Worm (Caenorhabditis elegans) whole organism, early embryonic: ENCODE results near the gene W02B12.12.

Experiments
- F13C5.2 ChIP-seq: sonication (generic microtip); optimal IDR thresholded peaks from 2 replicates; lab custom pipeline; 2017; ENCODE audit warnings: mild to moderate bottlenecking, missing genetic modification characterization, inconsistent platforms, missing compliant biosample characterization
- aly-1 ChIP-seq: sonication (generic microtip); optimal IDR thresholded peaks from 2 replicates; lab custom pipeline; 2016; ENCODE audit warnings: missing genetic modification characterization, missing compliant biosample characterization
- ama-1 ChIP-seq: fragments of 150-350 bp; optimal IDR thresholded peaks from 2 replicates; lab custom pipeline; 2014
- ceh-13 ChIP-seq: fragments of 200-800 bp; sonication (Bioruptor generic); optimal IDR thresholded peaks from 2 replicates; lab custom pipeline; 2018; ENCODE audit warnings: mild to moderate bottlenecking, missing genetic modification characterization, missing compliant biosample characterization
- ceh-36 ChIP-seq: sonication (generic microtip); optimal IDR thresholded peaks from 2 replicates; lab custom pipeline; 2016; ENCODE audit warnings: missing genetic modification characterization, inconsistent platforms, missing compliant biosample characterization
- ets-7 ChIP-seq: sonication (generic microtip); optimal IDR thresholded peaks from 2 replicates; lab custom pipeline; 2016; ENCODE audit warnings: missing genotype, missing genetic modification characterization, missing compliant biosample characterization
- flt-1 ChIP-seq: fragments of 200-800 bp; sonication (Bioruptor generic); IDR thresholded peaks from 2 replicates; pipeline ENCODE4 v1.3.6; 2022; ENCODE audit warnings: missing genetic modification characterization, missing compliant biosample characterization
- hmbx-1 ChIP-seq: sonication (generic microtip); optimal IDR thresholded peaks from 2 replicates; lab custom pipeline; 2016; ENCODE audit warnings: mild to moderate bottlenecking, missing genetic modification characterization, missing compliant biosample characterization
- hmg-4 ChIP-seq: fragments of 200-800 bp; sonication (Bioruptor generic); optimal IDR thresholded peaks from 2 replicates; lab custom pipeline; 2018; ENCODE audit warnings: mild to moderate bottlenecking, missing genetic modification characterization, missing compliant biosample characterization
- hnd-1 ChIP-seq: sonication (generic microtip); optimal IDR thresholded peaks from 2 replicates; lab custom pipeline; 2016; ENCODE audit warnings: missing genetic modification characterization, missing compliant biosample characterization
- sea-1 ChIP-seq: fragments of 200-800 bp; sonication (Bioruptor generic); conservative IDR thresholded peaks from 2 replicates; pipeline ENCODE4 v1.3.6; 2022; ENCODE audit warnings: missing genetic modification characterization, missing compliant biosample characterization
- tbx-11 ChIP-seq: fragments of 200-800 bp; sonication (Bioruptor generic); IDR thresholded peaks from 2 replicates; pipeline ENCODE4 v1.3.6; 2022; ENCODE audit warnings: missing genetic modification characterization, missing compliant biosample characterization

DNA sequence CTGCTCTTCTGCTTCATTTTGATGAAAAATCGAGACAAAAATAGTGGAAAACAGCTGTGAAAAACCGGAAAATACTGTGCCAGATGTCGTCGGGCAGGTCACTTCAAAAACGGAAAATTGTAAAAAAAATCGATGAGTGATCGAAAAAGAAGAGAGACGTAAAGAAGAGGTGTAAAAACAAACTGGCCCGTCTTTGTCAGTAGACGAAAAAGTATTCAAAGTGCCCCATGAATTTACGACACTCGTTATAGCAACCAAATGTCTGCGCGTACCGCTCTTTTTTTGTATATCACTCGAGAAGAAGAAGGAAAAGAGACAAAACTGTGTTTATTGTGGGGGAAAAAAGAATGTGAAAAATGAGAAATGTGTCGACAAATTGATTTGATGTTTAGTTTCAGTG, 6.2 kb upstream of the W02B12.12 start, which contains the start of gene twk-5:
- no peak for TF ChIP-seq sea-1 (GFP tag; lab: Robert Waterston, UW)
- no peak for TF ChIP-seq ama-1 (lab: Kevin White, UChicago)
- TF ChIP-seq tbx-11: no peak
- no peak for TF ChIP-seq ceh-13 (GFP tag; lab: Kevin White, UChicago)
- TF ChIP-seq ceh-36 (tag; lab: Kevin White, UChicago): no peak
- TF ChIP-seq hmg-4 (GFP tag; lab: Kevin White, UChicago): no peak
- no peak for TF ChIP-seq ets-7 (tag; lab: Kevin White, UChicago)
- no peak for TF ChIP-seq F13C5.2 (tag; lab: Kevin White, UChicago)
- no peak for TF ChIP-seq hnd-1
- TF ChIP-seq aly-1: no peak
- TF ChIP-seq flt-1: no peak
- TF ChIP-seq hmbx-1: no peak
